Worm (Caenorhabditis elegans): Measurements from ENCODE around the gene natb-1.

natb-1 gene

ce11 chrV:7983381-7984052 lies at the start of gene natb-1, which contains the start of gene abhd-12:
TSS of gene natb-1 (minus strand) at chrV:7983431.
TSS of gene abhd-12 (plus strand) at chrV:7983879.
- TF ChIP-seq W03F9.2 (tag; optimal IDR thresholded peaks at IDR 0.05) (peak; percentile 75), him-1 (tag; optimal IDR thresholded peaks at IDR 0.05) (no peak)

- no peak for TF ChIP-seq him-1 (tag; optimal IDR thresholded peaks at IDR 0.05)
- no peak for TF ChIP-seq W03F9.2 (tag; optimal IDR thresholded peaks at IDR 0.05)
- TF ChIP-seq dao-5 (tag; optimal IDR thresholded peaks at IDR 0.05), result no peak
Observed at ce11 chrV:8031121-8031520, 47.9 kb upstream of the natb-1 start, which contains the start of gene vars-1. TSS of gene vars-1 (plus strand) at chrV:8031411.

ce11 chrV:8028825-8029489 lies 45.7 kb upstream of the natb-1 start, which contains the start of gene oma-2:
TSS of gene oma-2 (plus strand) at chrV:8029439.
- TF ChIP-seq W03F9.2 (tag; optimal IDR thresholded peaks at IDR 0.05), result no peak
- no peak for TF ChIP-seq him-1 (tag; optimal IDR thresholded peaks at IDR 0.05)
- TF ChIP-seq dao-5 (tag; optimal IDR thresholded peaks at IDR 0.05), result no peak

ce11 chrV:8027429-8028142 lies 44.4 kb upstream of the natb-1 start:
- TF ChIP-seq dao-5 (tag; optimal IDR thresholded peaks at IDR 0.05), result no peak

ce11 chrV:8026343-8026742 lies 43.1 kb upstream of the natb-1 start, which contains the start of gene F43H9.4:
TSS of gene F43H9.4 (plus strand) at chrV:8026708.
- TF ChIP-seq W03F9.2 (tag; optimal IDR thresholded peaks at IDR 0.05), result no peak
- no peak for TF ChIP-seq dao-5 (tag; optimal IDR thresholded peaks at IDR 0.05)
- TF ChIP-seq him-1 (tag; optimal IDR thresholded peaks at IDR 0.05), result no peak

ce11 chrV:8025259-8025658 lies 42.0 kb upstream of the natb-1 start:
- TF ChIP-seq dao-5 (tag; optimal IDR thresholded peaks at IDR 0.05) (no peak), him-1 (tag; optimal IDR thresholded peaks at IDR 0.05) (no peak), W03F9.2 (tag; optimal IDR thresholded peaks at IDR 0.05) (no peak)

ce11 chrV:8024752-8025151 lies 41.5 kb upstream of the natb-1 start, which contains the start of gene F43H9.3:
TSS of gene F43H9.3 (minus strand) at chrV:8024940.
- TF ChIP-seq him-1 (tag; optimal IDR thresholded peaks at IDR 0.05), result no peak
- no peak for TF ChIP-seq W03F9.2 (tag; optimal IDR thresholded peaks at IDR 0.05)
- no peak for TF ChIP-seq dao-5 (tag; optimal IDR thresholded peaks at IDR 0.05)

- no peak for TF ChIP-seq him-1 (tag; optimal IDR thresholded peaks at IDR 0.05)
- no peak for TF ChIP-seq W03F9.2 (tag; optimal IDR thresholded peaks at IDR 0.05)
Observed at ce11 chrV:8022040-8022439, 38.8 kb upstream of the natb-1 start, which contains the start of gene ech-3. TSS of gene ech-3 (plus strand) at chrV:8022217.

- TF ChIP-seq W03F9.2 (tag; optimal IDR thresholded peaks at IDR 0.05), result no peak
- no peak for TF ChIP-seq him-1 (tag; optimal IDR thresholded peaks at IDR 0.05)
- TF ChIP-seq dao-5 (tag; optimal IDR thresholded peaks at IDR 0.05), result no peak
Observed at ce11 chrV:8019783-8020182, 36.6 kb upstream of the natb-1 start.

- no peak for TF ChIP-seq W03F9.2 (tag; optimal IDR thresholded peaks at IDR 0.05)
- TF ChIP-seq him-1 (tag; optimal IDR thresholded peaks at IDR 0.05), result no peak
- no peak for TF ChIP-seq dao-5 (tag; optimal IDR thresholded peaks at IDR 0.05)
Observed at ce11 chrV:8018919-8019318, 35.7 kb upstream of the natb-1 start.

- no peak for TF ChIP-seq him-1 (tag; optimal IDR thresholded peaks at IDR 0.05)
- no peak for TF ChIP-seq dao-5 (tag; optimal IDR thresholded peaks at IDR 0.05)
- no peak for TF ChIP-seq W03F9.2 (tag; optimal IDR thresholded peaks at IDR 0.05)
Observed at ce11 chrV:8017924-8018323, 34.7 kb upstream of the natb-1 start.

ce11 chrV:8016928-8017327 lies 33.7 kb upstream of the natb-1 start, which contains the start of gene sptl-2:
TSS of gene sptl-2 (plus strand) at chrV:8017207.
- no peak for TF ChIP-seq him-1 (tag; optimal IDR thresholded peaks at IDR 0.05)
- no peak for TF ChIP-seq W03F9.2 (tag; optimal IDR thresholded peaks at IDR 0.05)
- no peak for TF ChIP-seq dao-5 (tag; optimal IDR thresholded peaks at IDR 0.05)

- TF ChIP-seq dao-5 (tag; optimal IDR thresholded peaks at IDR 0.05), result no peak
- no peak for TF ChIP-seq him-1 (tag; optimal IDR thresholded peaks at IDR 0.05)
- TF ChIP-seq W03F9.2 (tag; optimal IDR thresholded peaks at IDR 0.05), result peak; percentile 25
Observed at ce11 chrV:8013901-8014388, 30.7 kb upstream of the natb-1 start, which contains the start of gene Y97E10AR.6. TSS of gene Y97E10AR.6 (minus strand) at chrV:8013951.

ce11 chrV:8012032-8012431 lies 28.8 kb upstream of the natb-1 start, which contains the start of gene rpb-9:
TSS of gene rpb-9 (minus strand) at chrV:8012345.
- TF ChIP-seq W03F9.2 (tag; optimal IDR thresholded peaks at IDR 0.05) (no peak), dao-5 (tag; optimal IDR thresholded peaks at IDR 0.05) (no peak), him-1 (tag; optimal IDR thresholded peaks at IDR 0.05) (no peak)
